Worm (Caenorhabditis elegans): ENCODE results near the gene E02H1.1.

The E02H1.1 gene

ce11 chrII:9589667-9590066 is 1.3 kb downstream of the E02H1.1 start, which contains the start of gene eral-1:
eral-1 (minus strand) TSS chrII:9589767.
- TF ChIP-seq scrt-1 (GFP tag; IDR thresholded peaks at IDR 0.05) (no peak), pes-1 (GFP tag; IDR thresholded peaks at IDR 0.05) (no peak), ceh-36 (tag; optimal IDR thresholded peaks at IDR 0.05) (no peak), tbx-37 (GFP tag; conservative IDR thresholded peaks at IDR 0.05) (no peak), tbx-11 (GFP tag; IDR thresholded peaks at IDR 0.05) (no peak), tra-4 (tag; optimal IDR thresholded peaks at IDR 0.05) (no peak), ets-7 (tag; optimal IDR thresholded peaks at IDR 0.05) (no peak), B0310.2 (tag; optimal IDR thresholded peaks at IDR 0.05) (no peak)

ce11 chrII:9586734-9587209 is 4.2 kb downstream of the E02H1.1 start, which contains the start of gene ugt-58:
ugt-58 (minus strand) TSS chrII:9586784.
- TF ChIP-seq ets-7 (tag; optimal IDR thresholded peaks at IDR 0.05) (no peak), ceh-36 (tag; optimal IDR thresholded peaks at IDR 0.05) (no peak), tra-4 (tag; optimal IDR thresholded peaks at IDR 0.05) (no peak), B0310.2 (tag; optimal IDR thresholded peaks at IDR 0.05) (no peak), hmg-4 (GFP tag; optimal IDR thresholded peaks at IDR 0.05) (no peak), tbx-11 (GFP tag; IDR thresholded peaks at IDR 0.05) (no peak), flt-1 (GFP tag; IDR thresholded peaks at IDR 0.05) (no peak), hnd-1 (tag; optimal IDR thresholded peaks at IDR 0.05) (no peak), F13C5.2 (tag; optimal IDR thresholded peaks at IDR 0.05) (no peak), ceh-13 (GFP tag; optimal IDR thresholded peaks at IDR 0.05) (no peak), sea-1 (GFP tag; conservative IDR thresholded peaks at IDR 0.05) (no peak), hmbx-1 (tag; optimal IDR thresholded peaks at IDR 0.05) (no peak), scrt-1 (GFP tag; IDR thresholded peaks at IDR 0.05) (no peak), ama-1 (optimal IDR thresholded peaks at IDR 0.05) (no peak), pes-1 (GFP tag; IDR thresholded peaks at IDR 0.05) (no peak)

ce11 chrII:9583461-9583860 is 7.5 kb downstream of the E02H1.1 start, which contains the start of gene wee-1.1:
wee-1.1 (minus strand) TSS chrII:9583561.
- TF ChIP-seq tra-4 (tag; optimal IDR thresholded peaks at IDR 0.05) (no peak), ceh-13 (GFP tag; optimal IDR thresholded peaks at IDR 0.05) (no peak), B0310.2 (tag; optimal IDR thresholded peaks at IDR 0.05) (no peak), tbx-11 (GFP tag; IDR thresholded peaks at IDR 0.05) (no peak), tbx-37 (GFP tag; conservative IDR thresholded peaks at IDR 0.05) (no peak), sea-1 (GFP tag; conservative IDR thresholded peaks at IDR 0.05) (no peak), ets-7 (tag; optimal IDR thresholded peaks at IDR 0.05) (no peak), scrt-1 (GFP tag; IDR thresholded peaks at IDR 0.05) (no peak), ceh-36 (tag; optimal IDR thresholded peaks at IDR 0.05) (no peak), pes-1 (GFP tag; IDR thresholded peaks at IDR 0.05) (no peak), ama-1 (optimal IDR thresholded peaks at IDR 0.05) (no peak), hmg-4 (GFP tag; optimal IDR thresholded peaks at IDR 0.05) (no peak), aly-1 (tag; optimal IDR thresholded peaks at IDR 0.05) (no peak), hnd-1 (tag; optimal IDR thresholded peaks at IDR 0.05) (no peak), hmbx-1 (tag; optimal IDR thresholded peaks at IDR 0.05) (no peak), F13C5.2 (tag; optimal IDR thresholded peaks at IDR 0.05) (no peak)

ce11 chrII:9577630-9578029 is 13.3 kb downstream of the E02H1.1 start:
- TF ChIP-seq hmg-4 (GFP tag; optimal IDR thresholded peaks at IDR 0.05), result no peak
- TF ChIP-seq B0310.2 (tag; optimal IDR thresholded peaks at IDR 0.05), result no peak
- no peak for TF ChIP-seq tbx-37 (GFP tag; conservative IDR thresholded peaks at IDR 0.05)
- TF ChIP-seq hmbx-1 (tag; optimal IDR thresholded peaks at IDR 0.05), result no peak
- no peak for TF ChIP-seq ceh-13 (GFP tag; optimal IDR thresholded peaks at IDR 0.05)
- no peak for TF ChIP-seq flt-1 (GFP tag; IDR thresholded peaks at IDR 0.05)
- TF ChIP-seq ceh-36 (tag; optimal IDR thresholded peaks at IDR 0.05), result no peak
- no peak for TF ChIP-seq tra-4 (tag; optimal IDR thresholded peaks at IDR 0.05)
- no peak for TF ChIP-seq ama-1 (optimal IDR thresholded peaks at IDR 0.05)
- no peak for TF ChIP-seq F13C5.2 (tag; optimal IDR thresholded peaks at IDR 0.05)
- TF ChIP-seq scrt-1 (GFP tag; IDR thresholded peaks at IDR 0.05), result no peak
- TF ChIP-seq tbx-11 (GFP tag; IDR thresholded peaks at IDR 0.05), result no peak
- no peak for TF ChIP-seq aly-1 (tag; optimal IDR thresholded peaks at IDR 0.05)

ce11 chrII:9576707-9577106 is 14.3 kb downstream of the E02H1.1 start:
- no peak for TF ChIP-seq ama-1 (optimal IDR thresholded peaks at IDR 0.05)
- no peak for TF ChIP-seq F13C5.2 (tag; optimal IDR thresholded peaks at IDR 0.05)
- no peak for TF ChIP-seq ceh-36 (tag; optimal IDR thresholded peaks at IDR 0.05)
- TF ChIP-seq tbx-11 (GFP tag; IDR thresholded peaks at IDR 0.05), result no peak
- no peak for TF ChIP-seq sea-1 (GFP tag; conservative IDR thresholded peaks at IDR 0.05)
- no peak for TF ChIP-seq pes-1 (GFP tag; IDR thresholded peaks at IDR 0.05)
- no peak for TF ChIP-seq hmg-4 (GFP tag; optimal IDR thresholded peaks at IDR 0.05)
- TF ChIP-seq tbx-37 (GFP tag; conservative IDR thresholded peaks at IDR 0.05), result no peak
- TF ChIP-seq ceh-13 (GFP tag; optimal IDR thresholded peaks at IDR 0.05), result no peak
- no peak for TF ChIP-seq B0310.2 (tag; optimal IDR thresholded peaks at IDR 0.05)

- TF ChIP-seq hnd-1 (tag; optimal IDR thresholded peaks at IDR 0.05), result no peak
- no peak for TF ChIP-seq hmg-4 (GFP tag; optimal IDR thresholded peaks at IDR 0.05)
- no peak for TF ChIP-seq F13C5.2 (tag; optimal IDR thresholded peaks at IDR 0.05)
- no peak for TF ChIP-seq flt-1 (GFP tag; IDR thresholded peaks at IDR 0.05)
- no peak for TF ChIP-seq scrt-1 (GFP tag; IDR thresholded peaks at IDR 0.05)
- no peak for TF ChIP-seq hmbx-1 (tag; optimal IDR thresholded peaks at IDR 0.05)
- TF ChIP-seq tra-4 (tag; optimal IDR thresholded peaks at IDR 0.05), result no peak
Observed at ce11 chrII:9575670-9576069, 15.3 kb downstream of the E02H1.1 start, which contains the start of gene exc-7. exc-7 (plus strand) TSS chrII:9575970.

- TF ChIP-seq F13C5.2 (tag; optimal IDR thresholded peaks at IDR 0.05) (peak; percentile 20), hmg-4 (GFP tag; optimal IDR thresholded peaks at IDR 0.05) (peak; percentile 39), hmbx-1 (tag; optimal IDR thresholded peaks at IDR 0.05) (no peak), ceh-13 (GFP tag; optimal IDR thresholded peaks at IDR 0.05) (no peak), hnd-1 (tag; optimal IDR thresholded peaks at IDR 0.05) (no peak), tbx-37 (GFP tag; conservative IDR thresholded peaks at IDR 0.05) (no peak), ets-7 (tag; optimal IDR thresholded peaks at IDR 0.05) (no peak), aly-1 (tag; optimal IDR thresholded peaks at IDR 0.05) (no peak), scrt-1 (GFP tag; IDR thresholded peaks at IDR 0.05) (no peak)
Observed at ce11 chrII:9574406-9574805, 16.6 kb downstream of the E02H1.1 start.
